Fruit fly (Drosophila melanogaster) whole organism, embryonic: ENCODE measurements around the gene CG10492.

Experiments
- Abd-B ChIP-seq: fragments of 200-800 bp; sonication (Bioruptor generic); optimal IDR thresholded peaks from 2 replicates; lab custom pipeline; 2018; ENCODE audit warnings: missing biosample characterization, mild to moderate bottlenecking, missing genetic modification characterization, moderate library complexity
- CG10147 ChIP-seq: fragments of 200-800 bp; sonication (Bioruptor generic); optimal IDR thresholded peaks from 2 replicates; lab custom pipeline; 2019; ENCODE audit warnings: missing biosample characterization, mild to moderate bottlenecking, missing genetic modification characterization, moderate library complexity
- CG1024 ChIP-seq: fragments of 200-800 bp; sonication (Bioruptor generic); IDR thresholded peaks from 2 replicates; pipeline ENCODE4 v1.3.6; 2022; ENCODE audit warnings: missing biosample characterization, missing genetic modification characterization
- CG12071 ChIP-seq: fragments of 200-800 bp; sonication (Bioruptor generic); optimal IDR thresholded peaks from 3 replicates; lab custom pipeline; 2018; ENCODE audit warnings: missing biosample characterization, mild to moderate bottlenecking, missing genetic modification characterization
- CG12155 ChIP-seq: fragments of 200-800 bp; sonication (Bioruptor generic); optimal IDR thresholded peaks from 3 replicates; lab custom pipeline; 2016; ENCODE audit warnings: missing biosample characterization, missing genetic modification characterization
- CG12219 ChIP-seq: fragments of 200-800 bp; sonication (Bioruptor generic); optimal IDR thresholded peaks from 3 replicates; lab custom pipeline; 2018; ENCODE audit warnings: missing biosample characterization, mild to moderate bottlenecking, missing genetic modification characterization
- CG12659 ChIP-seq: fragments of 200-800 bp; sonication (Bioruptor generic); optimal IDR thresholded peaks from 3 replicates; lab custom pipeline; 2017; ENCODE audit warnings: mild to moderate bottlenecking, missing biosample characterization, missing genetic modification reagents, missing genetic modification characterization
- CG14860 ChIP-seq: fragments of 200-800 bp; sonication (Bioruptor generic); IDR thresholded peaks from 3 replicates; pipeline ENCODE4 v1.3.6; 2022; ENCODE audit warnings: missing biosample characterization, missing genetic modification characterization; ENCODE audit not compliant: partially characterized antibody
- CG17385 ChIP-seq: fragments of 200-800 bp; sonication (Bioruptor generic); optimal IDR thresholded peaks from 3 replicates; lab custom pipeline; 2018; ENCODE audit warnings: missing biosample characterization, mild to moderate bottlenecking, missing genetic modification characterization
- CG2875 ChIP-seq: fragments of 200-800 bp; sonication (Bioruptor generic); optimal IDR thresholded peaks from 2 replicates; lab custom pipeline; 2017; ENCODE audit warnings: missing biosample characterization, mild to moderate bottlenecking, missing genetic modification characterization, missing genetic modification reagents
- CG30403 ChIP-seq: fragments of 200-800 bp; sonication (Bioruptor generic); optimal IDR thresholded peaks from 3 replicates; lab custom pipeline; 2016; ENCODE audit warnings: missing biosample characterization, missing genetic modification characterization
- CG7963 ChIP-seq: fragments of 200-800 bp; sonication (Bioruptor generic); IDR thresholded peaks from 3 replicates; pipeline ENCODE4 v1.3.6; 2022; ENCODE audit warnings: missing biosample characterization, missing genetic modification characterization; ENCODE audit not compliant: partially characterized antibody
- CG7987 ChIP-seq: fragments of 200-800 bp; sonication (Bioruptor generic); optimal IDR thresholded peaks from 2 replicates; lab custom pipeline; 2018; ENCODE audit warnings: missing biosample characterization, mild to moderate bottlenecking, missing genetic modification characterization, moderate library complexity
- CG9609 ChIP-seq: fragments of 200-800 bp; sonication (Bioruptor generic); optimal IDR thresholded peaks from 3 replicates; lab custom pipeline; 2016; ENCODE audit warnings: missing biosample characterization, missing genetic modification characterization
- CG9727 ChIP-seq: fragments of 200-800 bp; sonication (Bioruptor generic); optimal IDR thresholded peaks from 3 replicates; lab custom pipeline; 2017; ENCODE audit warnings: missing biosample characterization, mild to moderate bottlenecking, missing genetic modification characterization
- Dbx ChIP-seq: fragments of 200-800 bp; sonication (Bioruptor generic); IDR thresholded peaks from 3 replicates; pipeline ENCODE4 v1.3.6; 2022; ENCODE audit warnings: missing biosample characterization, missing genetic modification characterization
- Deaf1 ChIP-seq: fragments of 200-800 bp; optimal IDR thresholded peaks from 3 replicates; lab custom pipeline; 2019; ENCODE audit warnings: missing biosample characterization, mild to moderate bottlenecking, missing genetic modification characterization, moderate library complexity
- Doc3 ChIP-seq: fragments of 200-800 bp; sonication (Bioruptor generic); IDR thresholded peaks from 3 replicates; pipeline ENCODE4 v1.3.6; 2022; ENCODE audit warnings: missing biosample characterization, missing genetic modification characterization; ENCODE audit not compliant: partially characterized antibody
- Meics ChIP-seq: fragments of 200-800 bp; sonication (Bioruptor generic); optimal IDR thresholded peaks from 2 replicates; lab custom pipeline; 2017; ENCODE audit warnings: missing biosample characterization, mild to moderate bottlenecking, missing genetic modification characterization
- Mes4 ChIP-seq: fragments of 200-800 bp; sonication (Bioruptor generic); optimal IDR thresholded peaks from 2 replicates; lab custom pipeline; 2016; ENCODE audit warnings: missing biosample characterization, missing genetic modification characterization
- Myb ChIP-seq: fragments of 200-800 bp; sonication (Bioruptor generic); optimal IDR thresholded peaks from 2 replicates; lab custom pipeline; 2016; ENCODE audit warnings: missing biosample characterization, missing genetic modification characterization
- NC2α ChIP-seq: fragments of 200-800 bp; sonication (Bioruptor generic); optimal IDR thresholded peaks from 2 replicates; lab custom pipeline; 2016; ENCODE audit warnings: missing biosample characterization, missing genetic modification characterization
- Nf-YA ChIP-seq: fragments of 200-800 bp; sonication (Bioruptor generic); IDR thresholded peaks from 2 replicates; pipeline ENCODE4 v1.3.6; 2022; ENCODE audit warnings: missing biosample characterization, missing genetic modification characterization
- Side ChIP-seq: fragments of 200-800 bp; sonication (Bioruptor generic); optimal IDR thresholded peaks from 2 replicates; lab custom pipeline; 2016; ENCODE audit warnings: missing biosample characterization, missing genetic modification characterization
- abd-A ChIP-seq: fragments of 200-800 bp; sonication (Bioruptor generic); optimal IDR thresholded peaks from 3 replicates; lab custom pipeline; 2019; ENCODE audit warnings: missing biosample characterization, mild to moderate bottlenecking, missing genetic modification characterization, moderate library complexity
- ato ChIP-seq: fragments of 200-800 bp; sonication (Bioruptor generic); IDR thresholded peaks from 2 replicates; pipeline ENCODE4 v1.3.6; 2022; ENCODE audit warnings: missing biosample characterization, missing genetic modification characterization; ENCODE audit not compliant: partially characterized antibody
- bcd ChIP-seq: fragments of 200-800 bp; sonication (Bioruptor generic); optimal IDR thresholded peaks from 2 replicates; lab custom pipeline; 2017; ENCODE audit warnings: missing biosample characterization, mild to moderate bottlenecking, missing genetic modification characterization
- cg ChIP-seq: fragments of 200-800 bp; sonication (Bioruptor generic); optimal IDR thresholded peaks from 3 replicates; lab custom pipeline; 2019; ENCODE audit warnings: missing biosample characterization, mild to moderate bottlenecking, missing genetic modification characterization, moderate library complexity
- chm ChIP-seq: fragments of 200-800 bp; sonication (Bioruptor generic); IDR thresholded peaks from 2 replicates; pipeline ENCODE4 v1.3.6; 2022; ENCODE audit warnings: missing biosample characterization, missing genetic modification characterization
- crol ChIP-seq: fragments of 200-800 bp; sonication (Bioruptor generic); IDR thresholded peaks from 2 replicates; pipeline ENCODE4 v1.3.6; 2022; ENCODE audit warnings: missing biosample characterization, missing genetic modification characterization
- crp ChIP-seq, 2 experiments: fragments of 200-800 bp; sonication (Bioruptor generic); optimal IDR thresholded peaks; 2 replicates in 1 of 2; 3 replicates in 1 of 2; lab custom pipeline; 2017; ENCODE audit warnings: missing biosample characterization in 2 of 2, missing genetic modification characterization in 2 of 2, mild to moderate bottlenecking in 1 of 2, moderate library complexity in 1 of 2
- dm ChIP-seq: fragments of 200-800 bp; sonication (Bioruptor generic); optimal IDR thresholded peaks from 3 replicates; lab custom pipeline; 2016; ENCODE audit warnings: missing biosample characterization, missing genetic modification characterization
- gcm ChIP-seq: fragments of 200-800 bp; sonication (Bioruptor generic); optimal IDR thresholded peaks from 2 replicates; lab custom pipeline; 2019; ENCODE audit warnings: missing biosample characterization, mild to moderate bottlenecking, missing genetic modification characterization, moderate library complexity
- gcm2 ChIP-seq: fragments of 200-800 bp; sonication (Bioruptor generic); optimal IDR thresholded peaks from 2 replicates; lab custom pipeline; 2016; ENCODE audit warnings: missing biosample characterization, missing genetic modification characterization
- hb ChIP-seq: fragments of 200-800 bp; sonication (Bioruptor generic); IDR thresholded peaks from 3 replicates; pipeline ENCODE4 v1.3.6; 2022; ENCODE audit warnings: missing biosample characterization, missing genetic modification characterization; ENCODE audit not compliant: partially characterized antibody
- jing ChIP-seq: fragments of 200-800 bp; sonication (Bioruptor generic); optimal IDR thresholded peaks from 2 replicates; lab custom pipeline; 2018; ENCODE audit warnings: missing biosample characterization, mild to moderate bottlenecking, missing genetic modification characterization
- mld ChIP-seq: fragments of 200-800 bp; sonication (Bioruptor generic); IDR thresholded peaks from 3 replicates; pipeline ENCODE4 v1.3.6; 2022; ENCODE audit warnings: missing biosample characterization, missing genetic modification characterization; ENCODE audit not compliant: partially characterized antibody
- otp ChIP-seq: fragments of 200-800 bp; sonication (Bioruptor generic); IDR thresholded peaks from 3 replicates; pipeline ENCODE4, ENCODE4 v1.3.6; 2022; ENCODE audit warnings: missing biosample characterization, missing genetic modification characterization
- peb ChIP-seq: fragments of 200-800 bp; sonication (Bioruptor generic); IDR thresholded peaks from 2 replicates; pipeline ENCODE4 v1.3.6; 2022; ENCODE audit warnings: missing biosample characterization, missing genetic modification characterization
- phol ChIP-seq: fragments of 200-800 bp; sonication (Bioruptor generic); optimal IDR thresholded peaks from 3 replicates; lab custom pipeline; 2018; ENCODE audit warnings: missing biosample characterization, mild to moderate bottlenecking, missing genetic modification characterization, moderate library complexity
- pzg ChIP-seq: fragments of 200-800 bp; sonication (Bioruptor generic); optimal IDR thresholded peaks from 3 replicates; lab custom pipeline; 2018; ENCODE audit warnings: missing biosample characterization, mild to moderate bottlenecking, missing genetic modification characterization, moderate library complexity
- schlank ChIP-seq: fragments of 200-800 bp; sonication (Bioruptor generic); optimal IDR thresholded peaks from 2 replicates; lab custom pipeline; 2018; ENCODE audit warnings: missing biosample characterization, mild to moderate bottlenecking, missing genetic modification characterization
- stwl ChIP-seq: fragments of 200-800 bp; sonication (Bioruptor generic); optimal IDR thresholded peaks from 3 replicates; lab custom pipeline; 2018; ENCODE audit warnings: missing biosample characterization, mild to moderate bottlenecking, missing genetic modification characterization, moderate library complexity
- trh ChIP-seq: fragments of 200-800 bp; sonication (Bioruptor generic); optimal IDR thresholded peaks from 2 replicates; lab custom pipeline; 2016; ENCODE audit warnings: missing biosample characterization, missing genetic modification characterization
- twi ChIP-seq: fragments of 200-800 bp; optimal IDR thresholded peaks from 2 replicates; lab custom pipeline; 2019; ENCODE audit warnings: missing biosample characterization, mild to moderate bottlenecking, missing genetic modification characterization, moderate library complexity

The CG10492 gene

dm6 chr2L:19034213-19034929 is 19.5 kb upstream of the CG10492 start, which contains the start of the genes mib2 and CG31800 (continued):
- TF ChIP-seq CG30403 (GFP tag; lab: Kevin White, UChicago) (no peak), Meics (GFP tag; lab: Kevin White, UChicago) (no peak), Nf-YA (GFP tag; lab: Robert Waterston, UW) (no peak), CG12219 (GFP tag; lab: Kevin White, UChicago) (no peak), Myb (GFP tag; lab: Kevin White, UChicago) (no peak), dm (GFP tag; lab: Kevin White, UChicago) (peak; percentile 57), CG12155 (GFP tag; lab: Kevin White, UChicago) (no peak), chm (GFP tag; lab: Robert Waterston, UW) (0 out of 2 replicates have a peak, but pooled peaks have one; percentile 38), ato (GFP tag; lab: Robert Waterston, UW) (peak; percentile 52; the same call in 1 of the 2 replicates), Side (GFP tag; lab: Kevin White, UChicago) (no peak), CG1024 (GFP tag; lab: Robert Waterston, UW) (no peak), CG14860 (peak; percentile 76), jing (GFP tag; lab: Kevin White, UChicago) (no peak), Doc3 (GFP tag; lab: Robert Waterston, UW) (peak; percentile 76; the same call in 2 of the 3 replicates), abd-A (tag; lab: Kevin White, UChicago) (peak; percentile 74), crp (GFP tag; optimal IDR thresholded peaks at IDR 0.05; lab: Kevin White, UChicago) (peak in 1 of 2 experiments; percentile 74), schlank (tag; lab: Kevin White, UChicago) (no peak), stwl (tag; lab: Kevin White, UChicago) (peak; percentile 59), twi (peak; percentile 77), CG7987 (GFP tag; lab: Kevin White, UChicago) (peak; percentile 15), hb (GFP tag; lab: Robert Waterston, UW) (peak; percentile 77; the same call in 2 of the 3 replicates), Mes4 (no peak), phol (tag; lab: Kevin White, UChicago) (peak; percentile 5), mld (GFP tag; lab: Robert Waterston, UW) (peak; percentile 84), pzg (GFP tag; lab: Kevin White, UChicago) (peak; percentile 63), peb (GFP tag; lab: Robert Waterston, UW) (no peak), CG9609 (GFP tag; lab: Kevin White, UChicago) (no peak), crol (GFP tag; lab: Robert Waterston, UW) (no peak)
- TF ChIP-seq, all 482 proteins: peak for 88

dm6 chr2L:19035013-19035412 is 18.9 kb upstream of the CG10492 start:
- TF ChIP-seq cg (GFP tag; lab: Kevin White, UChicago) (peak; percentile 72), gcm (GFP tag; lab: Kevin White, UChicago) (peak; percentile 66), Deaf1 (peak; percentile 42), Abd-B (GFP tag; lab: Kevin White, UChicago) (no peak)

- no peak for TF ChIP-seq CG17385 (GFP tag; lab: Kevin White, UChicago)
- peak; percentile 22 for TF ChIP-seq CG9727
- no peak for TF ChIP-seq Deaf1
- TF ChIP-seq abd-A (tag; lab: Kevin White, UChicago): no peak
- no peak for TF ChIP-seq CG7963 (GFP tag; lab: Robert Waterston, UW)
- TF ChIP-seq CG2875 (GFP tag; lab: Kevin White, UChicago): no peak
- TF ChIP-seq CG12071 (GFP tag; lab: Kevin White, UChicago): no peak
- peak; percentile 2 for TF ChIP-seq CG12659 (GFP tag; lab: Kevin White, UChicago)
- TF ChIP-seq gcm2 (GFP tag; lab: Kevin White, UChicago): no peak
- peak; percentile 7 for TF ChIP-seq bcd (GFP tag; lab: Kevin White, UChicago)
- TF ChIP-seq CG10147 (GFP tag; lab: Kevin White, UChicago): no peak
- TF ChIP-seq Dbx: peak; percentile 39; the same call in 1 of the 3 replicates
- TF ChIP-seq twi: no peak
- TF ChIP-seq otp (GFP tag; lab: Robert Waterston, UW): no peak
- TF ChIP-seq trh (GFP tag; lab: Kevin White, UChicago): no peak
- no peak for TF ChIP-seq NC2α (GFP tag; lab: Kevin White, UChicago)
These were observed 17.7 kb upstream of the CG10492 start for dm6 chr2L:19036105-19036714.
